Worm (Caenorhabditis elegans): ENCODE results near the gene flp-14.
A peak's percentile ranks its signal among the peaks of the same experiment; 100 is the strongest.

flp-14 gene

DNA sequence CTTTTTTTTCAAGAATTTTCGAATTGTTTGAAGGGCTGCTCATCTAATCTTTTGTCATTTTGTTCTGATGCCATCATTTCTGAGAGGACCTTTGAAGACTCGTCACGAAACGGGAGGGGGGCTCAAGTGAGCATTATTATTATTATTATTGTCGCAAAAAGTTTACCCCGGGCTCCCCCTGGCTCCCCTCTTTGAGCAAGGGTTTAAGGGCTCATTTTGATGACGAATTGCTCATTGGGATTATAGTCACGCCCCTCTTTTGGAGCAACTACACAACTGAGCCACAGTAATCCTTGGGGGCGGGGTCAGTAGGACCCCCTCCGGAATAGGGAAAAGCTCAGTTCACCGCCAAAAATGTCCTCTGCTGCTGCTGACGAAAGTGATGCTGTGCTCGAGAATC lies 32.0 kb downstream of the flp-14 start, which contains the start of gene unc-25:
Gene unc-25 (plus strand): TSS at position 345 of the 400 bp plus-strand sequence.
- TF ChIP-seq nhr-19 (GFP tag; conservative IDR thresholded peaks at IDR 0.05) (no peak), zag-1 (tag; optimal IDR thresholded peaks at IDR 0.05) (no peak), fkh-10 (GFP tag; optimal IDR thresholded peaks at IDR 0.05) (peak; percentile 53), mab-9 (GFP tag; IDR thresholded peaks at IDR 0.05) (peak; percentile 22; the same call in 1 of the 2 replicates)

DNA sequence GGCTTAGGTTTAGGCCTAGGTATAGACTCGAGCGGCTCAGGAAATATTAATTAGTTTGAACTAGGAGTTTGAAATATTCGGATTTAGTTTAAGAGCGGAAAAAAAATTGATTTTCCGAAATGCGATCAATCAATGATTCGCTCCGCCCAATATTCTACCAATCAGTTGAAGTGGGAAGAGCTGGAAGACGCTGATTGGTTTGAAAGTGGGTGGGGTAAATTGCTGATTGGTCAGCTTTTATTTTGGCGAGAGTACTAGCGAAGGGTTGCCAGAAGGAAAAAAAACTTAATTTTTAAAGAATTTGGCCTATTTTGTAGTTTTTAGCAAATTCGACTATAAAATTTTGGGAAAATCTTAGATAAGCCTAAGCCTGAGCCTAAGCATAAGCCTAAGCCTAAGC lies 33.8 kb downstream of the flp-14 start:
- TF ChIP-seq elt-2 (tag; optimal IDR thresholded peaks at IDR 0.05) (no peak), dsc-1 (tag; optimal IDR thresholded peaks at IDR 0.05) (no peak), C34B4.2 (tag; optimal IDR thresholded peaks at IDR 0.05) (no peak), fkh-8 (tag; optimal IDR thresholded peaks at IDR 0.05) (no peak), tlp-1 (tag; optimal IDR thresholded peaks at IDR 0.05) (no peak), efl-3 (GFP tag; optimal IDR thresholded peaks at IDR 0.05) (no peak), C04F5.9 (tag; optimal IDR thresholded peaks at IDR 0.05) (no peak), nhr-19 (GFP tag; conservative IDR thresholded peaks at IDR 0.05) (no peak), nhr-11 (tag; optimal IDR thresholded peaks at IDR 0.05) (no peak), lin-13 (GFP tag; optimal IDR thresholded peaks at IDR 0.05) (no peak), nhr-12 (tag; optimal IDR thresholded peaks at IDR 0.05) (no peak), jun-1 (tag; optimal IDR thresholded peaks at IDR 0.05) (no peak), irx-1 (tag; optimal IDR thresholded peaks at IDR 0.05) (no peak), sptf-1 (tag; optimal IDR thresholded peaks at IDR 0.05) (no peak), pqm-1 (tag; optimal IDR thresholded peaks at IDR 0.05) (no peak), mab-9 (GFP tag; IDR thresholded peaks at IDR 0.05) (no peak), snu-23 (GFP tag; optimal IDR thresholded peaks at IDR 0.05) (no peak), nhr-77 (tag; optimal IDR thresholded peaks at IDR 0.05) (no peak)

DNA sequence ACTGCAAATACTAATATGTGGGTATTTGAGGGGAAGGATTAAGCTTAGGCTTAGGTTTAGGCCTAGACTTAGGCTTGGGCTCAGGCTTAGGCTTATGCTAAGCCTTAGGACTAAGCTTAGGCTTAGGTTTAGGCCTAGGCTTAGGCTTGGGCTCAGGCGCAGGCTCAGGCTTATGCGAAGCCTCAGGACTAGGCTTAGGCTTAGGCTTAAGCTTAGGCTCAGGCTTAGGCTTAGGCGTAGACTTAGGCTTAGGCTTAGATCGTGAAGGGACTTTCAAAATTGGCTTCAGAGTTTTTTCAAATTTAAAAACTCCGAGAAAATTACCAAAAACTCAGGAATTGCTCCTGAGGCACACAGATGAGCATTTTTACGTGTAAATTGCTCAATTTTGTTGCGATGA lies 34.8 kb downstream of the flp-14 start:
- TF ChIP-seq efl-1 (optimal IDR thresholded peaks at IDR 0.05) = no peak
- TF ChIP-seq efl-1 (GFP tag; optimal IDR thresholded peaks at IDR 0.05 in 1 of 2) = peak in 1 of 2 experiments; percentile 62
- no peak for TF ChIP-seq fkh-8 (tag; optimal IDR thresholded peaks at IDR 0.05)

DNA sequence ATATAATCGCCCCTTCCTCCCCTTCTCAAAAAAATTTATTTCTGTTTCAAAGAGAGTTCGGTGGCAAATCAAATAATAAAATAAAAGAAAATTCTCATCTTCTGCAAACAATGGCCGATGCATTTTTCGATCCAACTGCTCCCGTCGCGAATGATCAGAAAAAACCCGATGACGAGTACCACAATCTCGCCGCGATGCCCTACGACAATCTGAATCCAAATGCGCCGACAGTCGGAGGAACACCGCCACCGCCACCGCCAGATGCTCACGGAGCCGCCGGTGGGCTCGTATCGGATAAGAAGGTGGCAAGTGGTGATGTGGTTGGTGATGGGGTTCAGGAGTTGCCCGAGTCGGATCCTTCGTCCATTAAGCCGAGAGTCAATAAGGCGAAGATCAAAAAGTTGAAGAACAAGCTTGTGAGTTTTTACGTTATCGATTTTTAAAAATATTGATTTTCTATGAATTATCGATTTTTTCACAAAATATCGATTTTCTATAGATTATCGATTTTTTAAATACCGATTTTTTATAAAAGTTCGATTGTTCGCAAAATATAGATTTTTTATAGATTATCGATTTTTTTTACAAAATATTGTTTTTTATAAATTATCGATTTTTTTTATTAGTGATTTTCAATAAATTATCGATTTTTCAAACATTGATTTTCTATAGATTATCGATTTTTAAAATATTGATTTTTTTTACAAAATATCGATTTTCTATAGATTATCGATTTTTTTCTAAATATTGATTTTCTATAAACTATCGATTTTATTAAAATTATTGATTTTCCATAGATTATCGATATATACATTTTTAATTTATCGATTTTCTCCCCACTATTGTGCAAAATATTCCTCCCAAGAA lies 41.3 kb downstream of the flp-14 start, which contains the start of gene Y39E4A.1:
Gene Y39E4A.1 (plus strand): TSS at position 51 of the 867 bp plus-strand sequence.
- TF ChIP-seq lin-14 (GFP tag; optimal IDR thresholded peaks at IDR 0.05) = no peak
- no peak for TF ChIP-seq nhr-71 (tag; optimal IDR thresholded peaks at IDR 0.05)
- no peak for TF ChIP-seq aly-2 (tag; optimal IDR thresholded peaks at IDR 0.05)
- TF ChIP-seq egl-27 (tag; optimal IDR thresholded peaks at IDR 0.05) = no peak
- no peak for TF ChIP-seq unc-130 (tag; optimal IDR thresholded peaks at IDR 0.05)
- TF ChIP-seq irx-1 (tag; optimal IDR thresholded peaks at IDR 0.05) = no peak
- TF ChIP-seq ztf-4 (tag; optimal IDR thresholded peaks at IDR 0.05) = no peak
- TF ChIP-seq tlp-1 (tag; optimal IDR thresholded peaks at IDR 0.05) = no peak
- no peak for TF ChIP-seq efl-3 (GFP tag; optimal IDR thresholded peaks at IDR 0.05)
- no peak for TF ChIP-seq nhr-85 (tag)
- TF ChIP-seq efl-1 (optimal IDR thresholded peaks at IDR 0.05) = no peak
- TF ChIP-seq efl-1 (GFP tag; optimal IDR thresholded peaks at IDR 0.05 in 1 of 2) = no peak

DNA sequence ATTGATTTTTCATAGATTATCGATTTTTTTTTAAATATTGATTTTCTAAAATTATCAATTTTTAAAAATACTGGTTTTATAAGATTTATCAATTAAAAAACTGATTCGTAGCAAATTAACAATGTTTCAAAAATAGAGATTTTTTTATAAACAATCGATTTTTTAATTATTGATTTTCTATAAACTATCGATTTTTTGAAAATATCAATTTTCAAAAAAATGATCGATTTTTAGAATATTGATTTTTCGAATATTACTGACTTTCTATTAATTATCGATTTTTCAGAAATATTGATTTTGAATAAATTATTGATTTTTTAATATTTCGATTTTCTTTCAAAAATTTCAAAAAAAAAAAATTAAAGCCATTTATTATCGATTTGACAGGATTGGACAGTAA lies 42.3 kb downstream of the flp-14 start:
- TF ChIP-seq nhr-28 (tag; optimal IDR thresholded peaks at IDR 0.05) (no peak), nhr-76 (tag; optimal IDR thresholded peaks at IDR 0.05) (no peak), ceh-63 (GFP tag; optimal IDR thresholded peaks at IDR 0.05) (no peak), lir-3 (tag; optimal IDR thresholded peaks at IDR 0.05; ENCODE audit: poor library complexity) (no peak), aly-2 (tag; optimal IDR thresholded peaks at IDR 0.05) (no peak), zag-1 (tag; optimal IDR thresholded peaks at IDR 0.05) (no peak), ces-1 (GFP tag; optimal IDR thresholded peaks at IDR 0.05) (no peak), unc-130 (tag; optimal IDR thresholded peaks at IDR 0.05) (no peak)

Measured in whole organism, L1 larva.